Fruit fly (Drosophila melanogaster): ENCODE data around the gene lic.
A peak's percentile ranks its signal among the peaks of the same experiment; 100 is the strongest.

lic gene

DNA sequence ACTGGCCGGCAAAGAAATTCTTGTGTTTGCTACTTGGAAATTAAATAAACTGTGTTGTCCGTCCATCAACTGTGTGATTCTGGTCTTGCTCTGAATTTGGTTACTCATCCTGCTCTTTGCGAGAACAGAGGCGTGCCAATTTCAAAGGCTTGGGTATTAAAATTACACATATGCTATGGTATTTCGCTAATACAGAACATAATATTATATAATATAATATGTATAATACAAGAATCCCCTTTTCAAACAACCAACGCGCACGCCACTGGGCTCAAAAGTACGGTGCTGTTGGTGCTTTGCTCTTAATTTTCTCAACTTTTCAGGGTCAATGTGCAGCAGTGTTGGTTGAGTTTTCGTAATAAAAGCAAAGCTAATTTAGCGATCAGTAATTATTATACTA lies 9.0 kb downstream of the lic start (continued):
- peak; percentile 85 for TF ChIP-seq CG12659 (GFP tag; optimal IDR thresholded peaks at IDR 0.05)
- TF ChIP-seq pum (GFP tag; optimal IDR thresholded peaks at IDR 0.05) = no peak
- peak; percentile 75 for TF ChIP-seq CG10543 (GFP tag; optimal IDR thresholded peaks at IDR 0.05)
- peak; percentile 81 for TF ChIP-seq CG12071 (GFP tag; optimal IDR thresholded peaks at IDR 0.05)
- peak; percentile 84; the same call in 2 of the 3 replicates for TF ChIP-seq CG3726 (GFP tag; IDR thresholded peaks at IDR 0.05)
- no peak for TF ChIP-seq CG4854 (GFP tag; optimal IDR thresholded peaks at IDR 0.05)
- TF ChIP-seq sens-2 (GFP tag; IDR thresholded peaks at IDR 0.05) = peak; percentile 74; the same call in 1 of the 2 replicates
- TF ChIP-seq zf30C (GFP tag; optimal IDR thresholded peaks at IDR 0.05) = no peak
- no peak for TF ChIP-seq ash1 (GFP tag; optimal IDR thresholded peaks at IDR 0.05)
- TF ChIP-seq Atf3 (GFP tag; optimal IDR thresholded peaks at IDR 0.05) = no peak
- TF ChIP-seq HLH54F (GFP tag; optimal IDR thresholded peaks at IDR 0.05) = peak; percentile 46
- TF ChIP-seq Asciz (GFP tag; optimal IDR thresholded peaks at IDR 0.05) = peak; percentile 31
- peak; percentile 84 for TF ChIP-seq Gug (GFP tag; IDR thresholded peaks at IDR 0.05)
- TF ChIP-seq cwo (GFP tag; optimal IDR thresholded peaks at IDR 0.05) = peak; percentile 78
- TF ChIP-seq CG13894 (tag; optimal IDR thresholded peaks at IDR 0.05) = peak; percentile 85
- peak; percentile 77 for TF ChIP-seq sug (tag; optimal IDR thresholded peaks at IDR 0.05)
- TF ChIP-seq grau (tag; optimal IDR thresholded peaks at IDR 0.05) = peak; percentile 88
- TF ChIP-seq CG7372 (GFP tag; IDR thresholded peaks at IDR 0.05) = peak; percentile 87
- peak; percentile 70 for TF ChIP-seq ssp (GFP tag; IDR thresholded peaks at IDR 0.05)
- TF ChIP-seq stwl (tag; optimal IDR thresholded peaks at IDR 0.05) = no peak
- TF ChIP-seq trh (GFP tag; optimal IDR thresholded peaks at IDR 0.05) = peak; percentile 5
- TF ChIP-seq tio (GFP tag; optimal IDR thresholded peaks at IDR 0.05) = peak; percentile 57
- TF ChIP-seq CG4707 (GFP tag; optimal IDR thresholded peaks at IDR 0.05) = peak; percentile 7
- TF ChIP-seq vfl (GFP tag; optimal IDR thresholded peaks at IDR 0.05) = no peak
- TF ChIP-seq MTF-1 (GFP tag; optimal IDR thresholded peaks at IDR 0.05; ENCODE audit: borderline replicate concordance) = peak; percentile 57
- no peak for TF ChIP-seq gro (GFP tag; optimal IDR thresholded peaks at IDR 0.05)
- no peak for TF ChIP-seq ato (GFP tag; IDR thresholded peaks at IDR 0.05; ENCODE audit: partially characterized antibody)
- peak; percentile 47 for TF ChIP-seq kah (GFP tag; optimal IDR thresholded peaks at IDR 0.05)
- TF ChIP-seq CG10274 (GFP tag; optimal IDR thresholded peaks at IDR 0.05) = peak; percentile 53
- TF ChIP-seq ac (GFP tag; optimal IDR thresholded peaks at IDR 0.05) = no peak
- TF ChIP-seq ken (GFP tag; IDR thresholded peaks at IDR 0.05) = peak; percentile 84
- 0 out of 2 replicates have a peak, but pooled peaks have one; percentile 36 for TF ChIP-seq CG5953 (GFP tag; IDR thresholded peaks at IDR 0.05)
- TF ChIP-seq maf-S (GFP tag; optimal IDR thresholded peaks at IDR 0.05) = no peak
- TF ChIP-seq fu2 (GFP tag; optimal IDR thresholded peaks at IDR 0.05) = no peak
- peak; percentile 84 for TF ChIP-seq CG17328 (GFP tag; IDR thresholded peaks at IDR 0.05)
- peak; percentile 81 for TF ChIP-seq B-H1 (GFP tag; IDR thresholded peaks at IDR 0.05)
- TF ChIP-seq CG8924 (tag; optimal IDR thresholded peaks at IDR 0.05) = peak; percentile 84
- peak; percentile 55 for TF ChIP-seq CG12942 (GFP tag; optimal IDR thresholded peaks at IDR 0.05)
- TF ChIP-seq Bgb (GFP tag; IDR thresholded peaks at IDR 0.05; ENCODE audit: partially characterized antibody) = no peak
- TF ChIP-seq Max (GFP tag; optimal IDR thresholded peaks at IDR 0.05) = peak; percentile 10
- TF ChIP-seq Blimp-1 (GFP tag; optimal IDR thresholded peaks at IDR 0.05) = peak; percentile 69
- no peak for TF ChIP-seq CG8089 (GFP tag; optimal IDR thresholded peaks at IDR 0.05)
- no peak for TF ChIP-seq CG17802 (tag; optimal IDR thresholded peaks at IDR 0.05)
- no peak for TF ChIP-seq h (optimal IDR thresholded peaks at IDR 0.05)
- peak; percentile 66 for TF ChIP-seq CG12299 (tag; optimal IDR thresholded peaks at IDR 0.05)
- peak; percentile 63 for TF ChIP-seq CG30431 (GFP tag; optimal IDR thresholded peaks at IDR 0.05)
- peak; percentile 37 for TF ChIP-seq zen (tag; optimal IDR thresholded peaks at IDR 0.05)
- no peak for TF ChIP-seq Bdp1 (GFP tag; optimal IDR thresholded peaks at IDR 0.05)
- TF ChIP-seq slou (GFP tag; optimal IDR thresholded peaks at IDR 0.05) = no peak
- TF ChIP-seq pita (GFP tag; optimal IDR thresholded peaks at IDR 0.05) = no peak
- no peak for TF ChIP-seq CG10462 (GFP tag; optimal IDR thresholded peaks at IDR 0.05)

Measured in whole organism, embryonic.